Fruit fly (Drosophila melanogaster) Kc167 (cell line): ENCODE measurements around the gene thoc7.

Source experiments
- Myc ChIP-seq: fragments of >200 bp; optimal IDR thresholded peaks from 2 replicates; lab custom pipeline; 2017; ENCODE audit warnings: missing external identifiers
- Sin3A ChIP-seq: fragments of >200 bp; optimal IDR thresholded peaks from 2 replicates; lab custom pipeline; 2018; ENCODE audit warnings: missing external identifiers
- h ChIP-seq: fragments of >200 bp; optimal IDR thresholded peaks from 3 replicates; lab custom pipeline; 2018; ENCODE audit warnings: missing external identifiers
- insv ChIP-seq: fragments of >200 bp; optimal IDR thresholded peaks from 3 replicates; lab custom pipeline; 2018; ENCODE audit warnings: missing external identifiers
- psq ChIP-seq: fragments of >200 bp; optimal IDR thresholded peaks from 2 replicates; lab custom pipeline; 2017; ENCODE audit warnings: missing external identifiers
- ttk ChIP-seq: sonication (Bioruptor generic); optimal IDR thresholded peaks from 2 replicates; lab custom pipeline; 2017; ENCODE audit warnings: missing external identifiers

Gene thoc7

DNA sequence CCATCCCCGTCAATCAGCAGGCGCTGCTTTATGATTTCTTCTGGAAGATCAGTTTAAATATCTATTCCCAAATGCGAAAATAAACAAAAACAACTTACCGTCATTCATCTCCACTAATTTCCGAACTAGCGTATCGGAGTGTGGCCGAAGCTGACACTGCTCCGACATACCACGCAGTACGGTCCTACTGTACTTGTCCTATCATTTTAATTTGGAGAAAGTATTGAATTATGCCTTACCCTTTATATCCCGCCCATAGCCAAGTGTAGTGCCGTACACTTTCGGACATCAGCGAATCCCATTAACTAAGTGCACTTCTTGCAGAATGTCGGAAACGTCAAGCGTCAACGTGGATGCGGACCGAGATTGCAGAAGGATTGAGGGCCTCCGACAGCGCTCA is at the start of gene thoc7, which contains the start of gene Dis3l2:
Gene thoc7, minus strand, starts transcription at position 168 of the 400 bp plus-strand sequence.
Gene Dis3l2, plus strand, starts transcription at position 190 of the 400 bp plus-strand sequence.
- TF ChIP-seq ttk (lab: Kevin White, UChicago) (no peak), psq (lab: Kevin White, UChicago) (no peak), Sin3A (lab: Kevin White, UChicago) (no peak), Myc (lab: Kevin White, UChicago) (no peak), h (lab: Kevin White, UChicago) (no peak)

DNA sequence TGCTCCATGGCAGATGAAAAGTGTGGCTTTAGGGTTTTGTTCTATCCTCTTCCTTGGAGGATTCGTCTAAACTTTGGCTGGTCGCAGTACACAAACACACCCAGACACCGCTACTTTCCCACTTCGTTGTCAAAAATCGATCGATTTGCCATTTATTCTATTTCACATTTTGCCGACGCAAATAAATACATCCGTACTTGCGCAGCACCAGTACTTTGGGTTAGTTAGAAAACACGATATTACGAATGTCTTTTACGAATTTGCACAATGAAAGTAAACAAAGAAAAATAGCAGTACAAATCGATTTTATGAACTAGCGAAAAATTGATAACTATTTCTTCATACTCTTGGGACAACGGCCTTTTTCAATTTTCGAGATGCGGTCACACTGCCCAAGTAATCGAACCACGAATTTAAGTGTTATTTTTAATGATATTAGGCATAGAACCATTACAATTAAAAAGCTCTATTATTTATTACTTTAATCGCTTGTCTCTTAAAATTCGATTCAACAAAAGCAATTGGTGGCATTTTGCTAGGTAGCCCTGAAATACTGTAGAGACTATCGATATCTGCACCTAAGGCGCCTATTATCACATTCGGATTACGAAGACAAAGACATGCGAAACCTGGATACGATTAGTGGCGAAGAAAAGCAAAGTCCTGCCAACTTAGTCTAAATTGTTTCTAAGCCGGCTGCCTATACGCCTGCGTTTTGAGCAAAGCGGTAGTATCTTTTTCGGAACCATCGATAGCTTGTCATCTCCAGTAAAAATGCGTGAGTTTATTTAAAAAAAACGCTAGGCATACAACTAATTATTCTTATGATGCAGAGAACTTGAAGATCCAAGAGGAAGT is 45.4 kb upstream of the thoc7 start, which contains the start of the genes DIP2 and wac:
Gene DIP2, minus strand, starts transcription at position 337 of the 858 bp plus-strand sequence.
Gene wac, plus strand, starts transcription at position 559 of the 858 bp plus-strand sequence.
- no peak for TF ChIP-seq psq (lab: Kevin White, UChicago)
- no peak for TF ChIP-seq insv (lab: Kevin White, UChicago)

- TF ChIP-seq ttk (lab: Kevin White, UChicago) (no peak), Sin3A (lab: Kevin White, UChicago) (no peak)
Observed at dm6 chr3L:248226-248758, 35.8 kb upstream of the thoc7 start.

DNA sequence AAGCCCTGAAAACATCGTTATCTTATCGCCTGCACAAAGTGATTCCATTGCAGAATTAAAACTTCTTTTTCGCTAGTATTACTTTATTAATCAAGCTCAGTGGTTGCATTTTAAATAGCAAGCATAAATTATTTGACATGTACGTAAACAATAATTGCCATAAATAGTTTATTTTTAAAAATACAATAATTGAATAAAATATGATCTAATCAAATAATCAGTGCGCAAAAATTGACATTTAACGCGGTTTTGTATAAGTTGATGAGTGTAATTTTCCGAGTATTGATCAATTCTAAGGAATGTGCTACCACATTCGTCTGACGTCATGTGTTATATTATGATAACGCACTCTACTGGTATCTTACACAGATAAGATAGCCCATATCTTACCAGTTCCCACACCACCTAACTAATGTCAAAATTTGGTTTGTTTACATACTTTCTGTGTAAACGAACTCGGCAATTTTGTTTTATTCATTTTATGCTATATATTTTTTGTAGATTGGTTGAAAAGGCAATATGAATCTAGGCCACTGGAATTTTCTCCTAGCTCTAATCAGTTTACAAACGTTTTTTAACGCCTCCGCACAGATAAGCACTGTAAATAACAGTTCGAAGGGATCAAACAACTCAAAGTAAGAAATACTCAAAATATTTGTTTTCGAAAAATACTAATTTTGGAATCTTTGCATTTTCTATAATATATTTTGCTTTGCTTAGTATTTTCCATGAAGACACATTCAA is 35.2 kb upstream of the thoc7 start, which contains the start of gene mthl14:
Gene mthl14, plus strand, starts transcription at position 10 of the 744 bp plus-strand sequence.
- TF ChIP-seq insv (lab: Kevin White, UChicago) = no peak
- no peak for TF ChIP-seq Myc (lab: Kevin White, UChicago)
- TF ChIP-seq h (lab: Kevin White, UChicago) = no peak
- TF ChIP-seq Sin3A (lab: Kevin White, UChicago) = no peak
- no peak for TF ChIP-seq psq (lab: Kevin White, UChicago)
- TF ChIP-seq ttk (lab: Kevin White, UChicago) = no peak

dm6 chr3L:246644-247199 is 34.2 kb upstream of the thoc7 start:
- TF ChIP-seq psq (lab: Kevin White, UChicago) (no peak), insv (lab: Kevin White, UChicago) (no peak), ttk (lab: Kevin White, UChicago) (no peak), h (lab: Kevin White, UChicago) (no peak), Sin3A (lab: Kevin White, UChicago) (no peak), Myc (lab: Kevin White, UChicago) (no peak)

DNA sequence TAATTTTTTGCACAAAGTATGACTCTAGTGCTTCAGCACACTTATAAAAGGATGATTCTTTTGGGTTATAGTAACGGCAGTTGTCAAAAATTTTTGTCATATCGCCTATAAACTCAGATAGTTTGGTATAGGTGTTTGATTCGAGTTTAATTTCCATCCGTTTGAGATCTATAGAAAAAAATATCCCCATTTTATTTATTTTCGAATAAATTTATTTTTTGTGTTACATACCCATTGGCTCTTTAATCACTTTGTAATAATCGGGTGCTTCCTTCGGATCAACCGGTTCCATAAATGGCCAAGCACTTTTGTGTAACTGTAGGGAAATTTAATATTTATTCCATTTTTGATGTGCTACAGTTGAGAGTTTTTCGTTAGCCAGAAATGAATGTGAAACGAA is 21.9 kb upstream of the thoc7 start:
- TF ChIP-seq Myc (lab: Kevin White, UChicago) (no peak), ttk (lab: Kevin White, UChicago) (no peak), h (lab: Kevin White, UChicago) (no peak), Sin3A (lab: Kevin White, UChicago) (no peak), psq (lab: Kevin White, UChicago) (no peak), insv (lab: Kevin White, UChicago) (no peak)

dm6 chr3L:233251-233650 is 20.8 kb upstream of the thoc7 start, which contains the start of gene CG34453:
CG34453 (minus strand) TSS chr3L:233351.
- TF ChIP-seq insv (lab: Kevin White, UChicago) (no peak), Myc (lab: Kevin White, UChicago) (no peak), h (lab: Kevin White, UChicago) (no peak), Sin3A (lab: Kevin White, UChicago) (no peak), psq (lab: Kevin White, UChicago) (no peak), ttk (lab: Kevin White, UChicago) (no peak)

DNA sequence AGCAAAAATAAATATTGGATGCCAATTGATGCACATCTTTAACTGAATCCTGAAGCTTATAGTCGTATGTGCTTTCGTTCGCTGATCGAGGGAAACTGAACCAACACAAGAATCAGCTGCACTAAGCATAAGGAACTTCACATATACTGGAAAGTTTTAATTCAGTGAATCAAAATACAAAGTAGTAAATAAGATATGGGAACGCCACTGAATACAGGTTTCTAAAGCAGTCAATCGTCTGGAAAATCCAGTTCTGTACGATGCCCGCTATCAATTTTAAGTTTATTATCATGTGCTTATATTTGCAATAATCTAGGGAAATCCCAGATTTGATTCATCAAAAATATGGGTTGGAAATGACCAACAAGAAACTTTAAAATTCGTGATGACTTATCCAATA is 19.8 kb upstream of the thoc7 start, which contains the start of gene CG34454:
Gene CG34454, minus strand, starts transcription at position 84 of the 400 bp plus-strand sequence.
- TF ChIP-seq ttk (lab: Kevin White, UChicago) (no peak), Myc (lab: Kevin White, UChicago) (no peak), insv (lab: Kevin White, UChicago) (no peak), h (lab: Kevin White, UChicago) (no peak), Sin3A (lab: Kevin White, UChicago) (no peak), psq (lab: Kevin White, UChicago) (no peak)

DNA sequence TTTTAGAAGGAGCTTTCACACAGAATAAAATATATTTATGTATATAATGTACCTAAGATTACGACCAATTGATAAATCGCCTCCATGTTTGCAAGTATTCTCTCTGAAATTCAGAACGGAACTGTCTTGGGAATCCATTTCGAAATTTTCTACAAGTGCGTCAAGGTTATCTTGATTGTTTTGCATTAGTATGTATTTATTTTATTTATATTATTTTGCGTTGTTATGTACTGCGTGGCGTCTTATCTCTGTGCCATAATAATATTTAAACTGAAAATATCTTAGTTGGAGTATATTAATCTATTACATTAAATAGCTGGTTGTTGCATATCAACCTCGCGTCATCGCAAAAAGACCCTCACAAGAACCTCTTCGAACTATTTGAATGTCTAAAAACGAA is 19.0 kb upstream of the thoc7 start, which contains the start of gene CG42846:
Gene CG42846, minus strand, starts transcription at position 101 of the 400 bp plus-strand sequence.
- no peak for TF ChIP-seq ttk (lab: Kevin White, UChicago)
- no peak for TF ChIP-seq h (lab: Kevin White, UChicago)
- no peak for TF ChIP-seq Myc (lab: Kevin White, UChicago)
- no peak for TF ChIP-seq insv (lab: Kevin White, UChicago)
- no peak for TF ChIP-seq Sin3A (lab: Kevin White, UChicago)
- TF ChIP-seq psq (lab: Kevin White, UChicago) = no peak

DNA sequence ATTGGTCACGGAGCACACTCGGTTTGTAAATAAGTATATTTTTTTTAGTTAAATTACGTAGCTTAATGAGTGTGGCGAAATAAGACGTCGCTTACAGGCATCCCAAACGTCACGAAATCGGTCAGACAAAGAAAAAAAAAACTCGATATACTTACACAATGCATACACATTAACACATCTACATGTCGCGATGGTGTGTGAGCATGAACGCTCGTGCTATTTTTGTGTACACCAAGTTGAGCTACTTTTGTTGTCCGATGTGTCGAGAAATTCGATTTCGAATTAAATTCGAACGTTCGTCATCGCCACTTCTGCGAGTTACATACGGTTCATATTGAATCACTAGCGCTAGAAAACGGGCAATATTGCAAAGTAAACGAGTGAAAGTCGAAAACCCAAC is 12.6 kb upstream of the thoc7 start:
- no peak for TF ChIP-seq Sin3A (lab: Kevin White, UChicago)
- TF ChIP-seq Myc (lab: Kevin White, UChicago) = no peak
- no peak for TF ChIP-seq ttk (lab: Kevin White, UChicago)
- TF ChIP-seq psq (lab: Kevin White, UChicago) = no peak
- TF ChIP-seq h (lab: Kevin White, UChicago) = no peak
- no peak for TF ChIP-seq insv (lab: Kevin White, UChicago)
